Fruit fly (Drosophila melanogaster) whole organism, embryonic: ENCODE measurements around the gene CG4653.
A peak's percentile ranks its signal among the peaks of the same experiment; 100 is the strongest.

Source experiments
- Atf-2 ChIP-seq: fragments of 200-800 bp; sonication (Bioruptor generic); optimal IDR thresholded peaks from 2 replicates; lab custom pipeline; 2016; ENCODE audit warnings: missing biosample characterization, missing genetic modification characterization
- CG10267 ChIP-seq: fragments of 200-800 bp; sonication (Bioruptor generic); optimal IDR thresholded peaks from 2 replicates; lab custom pipeline; 2018; ENCODE audit warnings: missing biosample characterization, mild to moderate bottlenecking, missing genetic modification characterization, moderate library complexity
- CG11695 ChIP-seq: fragments of 200-800 bp; sonication (Bioruptor generic); IDR thresholded peaks from 3 replicates; pipeline ENCODE4 v1.3.6; 2022; ENCODE audit warnings: missing biosample characterization, missing genetic modification characterization
- CG12659 ChIP-seq: fragments of 200-800 bp; sonication (Bioruptor generic); optimal IDR thresholded peaks from 3 replicates; lab custom pipeline; 2017; ENCODE audit warnings: mild to moderate bottlenecking, missing biosample characterization, missing genetic modification reagents, missing genetic modification characterization
- CG12769 ChIP-seq: fragments of 200-800 bp; sonication (Bioruptor generic); optimal IDR thresholded peaks from 2 replicates; lab custom pipeline; 2019; ENCODE audit warnings: missing biosample characterization, mild to moderate bottlenecking, missing genetic modification characterization, moderate library complexity
- CG13424 ChIP-seq: fragments of 200-800 bp; sonication (Bioruptor generic); optimal IDR thresholded peaks from 2 replicates; lab custom pipeline; 2019; ENCODE audit warnings: missing biosample characterization, mild to moderate bottlenecking, missing genetic modification characterization, moderate library complexity
- CG15269 ChIP-seq: fragments of 200-800 bp; sonication (Bioruptor generic); optimal IDR thresholded peaks from 2 replicates; lab custom pipeline; 2018; ENCODE audit warnings: missing biosample characterization, mild to moderate bottlenecking, missing genetic modification characterization, moderate library complexity
- CG1647 ChIP-seq: fragments of 200-800 bp; sonication (Bioruptor generic); optimal IDR thresholded peaks from 3 replicates; lab custom pipeline; 2016; ENCODE audit warnings: missing biosample characterization, missing genetic modification characterization
- CG16813 ChIP-seq: fragments of 200-800 bp; sonication (Bioruptor generic); IDR thresholded peaks from 3 replicates; pipeline ENCODE4 v1.3.6; 2022; ENCODE audit warnings: missing biosample characterization, missing genetic modification characterization; ENCODE audit not compliant: partially characterized antibody
- CG17328 ChIP-seq: fragments of 200-800 bp; sonication (Bioruptor generic); IDR thresholded peaks from 2 replicates; pipeline ENCODE4 v1.3.6; 2022; ENCODE audit warnings: missing biosample characterization, missing genetic modification characterization
- CG17359 ChIP-seq: fragments of 200-800 bp; sonication (Bioruptor generic); optimal IDR thresholded peaks from 3 replicates; lab custom pipeline; 2018; ENCODE audit warnings: missing biosample characterization, mild to moderate bottlenecking, missing genetic modification characterization, moderate library complexity
- CG17568 ChIP-seq: fragments of 200-800 bp; sonication (Bioruptor generic); optimal IDR thresholded peaks from 2 replicates; lab custom pipeline; 2018; ENCODE audit warnings: missing biosample characterization, mild to moderate bottlenecking, missing genetic modification characterization, moderate library complexity
- CG18476 ChIP-seq: fragments of 200-800 bp; sonication (Bioruptor generic); optimal IDR thresholded peaks from 2 replicates; lab custom pipeline; 2016; ENCODE audit warnings: missing biosample characterization, mild to moderate bottlenecking, missing genetic modification characterization
- CG30403 ChIP-seq: fragments of 200-800 bp; sonication (Bioruptor generic); optimal IDR thresholded peaks from 3 replicates; lab custom pipeline; 2016; ENCODE audit warnings: missing biosample characterization, missing genetic modification characterization
- CG33213 ChIP-seq: fragments of 200-800 bp; sonication (Bioruptor generic); optimal IDR thresholded peaks from 3 replicates; lab custom pipeline; 2016; ENCODE audit warnings: missing biosample characterization, missing genetic modification characterization
- CG3847 ChIP-seq: fragments of 200-800 bp; sonication (Bioruptor generic); IDR thresholded peaks from 2 replicates; pipeline ENCODE4 v1.3.6; 2022; ENCODE audit warnings: missing biosample characterization, missing genetic modification characterization
- CG7556 ChIP-seq: fragments of 200-800 bp; sonication (Bioruptor generic); optimal IDR thresholded peaks from 2 replicates; lab custom pipeline; 2017; ENCODE audit warnings: missing biosample characterization, mild to moderate bottlenecking, missing genetic modification characterization
- CG7839 ChIP-seq: fragments of 200-800 bp; sonication (Bioruptor generic); optimal IDR thresholded peaks from 3 replicates; lab custom pipeline; 2018; ENCODE audit warnings: missing biosample characterization, mild to moderate bottlenecking, missing genetic modification characterization, moderate library complexity
- CG8924 ChIP-seq: fragments of 200-800 bp; optimal IDR thresholded peaks from 3 replicates; lab custom pipeline; 2019; ENCODE audit warnings: missing biosample characterization, mild to moderate bottlenecking, missing genetic modification characterization, moderate library complexity
- CG9437 ChIP-seq: fragments of 200-800 bp; sonication (Bioruptor generic); optimal IDR thresholded peaks from 2 replicates; lab custom pipeline; 2018; ENCODE audit warnings: missing biosample characterization, mild to moderate bottlenecking, missing genetic modification characterization
- CG9727 ChIP-seq: fragments of 200-800 bp; sonication (Bioruptor generic); optimal IDR thresholded peaks from 3 replicates; lab custom pipeline; 2017; ENCODE audit warnings: missing biosample characterization, mild to moderate bottlenecking, missing genetic modification characterization
- CG9817 ChIP-seq: fragments of 200-800 bp; sonication (Bioruptor generic); optimal IDR thresholded peaks from 2 replicates; lab custom pipeline; 2018; ENCODE audit warnings: missing biosample characterization, mild to moderate bottlenecking, missing genetic modification characterization, moderate library complexity
- Chrac-16 ChIP-seq: fragments of 200-800 bp; sonication (Bioruptor generic); optimal IDR thresholded peaks from 3 replicates; lab custom pipeline; 2016; ENCODE audit warnings: missing biosample characterization, missing genetic modification characterization
- CoRest ChIP-seq: fragments of 200-800 bp; sonication (Bioruptor generic); optimal IDR thresholded peaks from 3 replicates; lab custom pipeline; 2018; ENCODE audit warnings: missing biosample characterization, mild to moderate bottlenecking, missing genetic modification characterization, moderate library complexity
- Dp ChIP-seq: fragments of 200-800 bp; sonication (Bioruptor generic); optimal IDR thresholded peaks from 2 replicates; lab custom pipeline; 2018; ENCODE audit warnings: missing biosample characterization, mild to moderate bottlenecking, missing genetic modification characterization, moderate library complexity
- Drgx ChIP-seq: fragments of 200-800 bp; sonication (Bioruptor generic); IDR thresholded peaks from 2 replicates; pipeline ENCODE4 v1.3.6; 2022; ENCODE audit warnings: missing biosample characterization, missing genetic modification characterization
- Ets65A ChIP-seq: fragments of 200-800 bp; sonication (Bioruptor generic); peaks from one replicate; lab custom pipeline; 2016; ENCODE audit warnings: missing biosample characterization, missing genetic modification characterization
- HmgD ChIP-seq: fragments of 200-800 bp; sonication (Bioruptor generic); optimal IDR thresholded peaks from 3 replicates; lab custom pipeline; 2016; ENCODE audit warnings: missing biosample characterization, missing genetic modification characterization
- Hmr ChIP-seq: fragments of 200-800 bp; sonication (Bioruptor generic); optimal IDR thresholded peaks from 3 replicates; lab custom pipeline; 2017; ENCODE audit warnings: mild to moderate bottlenecking, missing biosample characterization, missing genetic modification reagents, missing genetic modification characterization
- Hr51 ChIP-seq, 2 experiments: fragments of 200-800 bp; sonication (Bioruptor generic); optimal IDR thresholded peaks; 2 replicates in 1 of 2; 3 replicates in 1 of 2; lab custom pipeline; 2016 to 2018; ENCODE audit warnings: missing biosample characterization in 2 of 2, missing genetic modification characterization in 2 of 2, mild to moderate bottlenecking in 1 of 2, moderate library complexity in 1 of 2
- Hr78 ChIP-seq, 2 experiments: fragments of 200-800 bp in 1 of 2; fragments of >200 bp in 1 of 2; sonication (Bioruptor generic) in 1 of 2; optimal IDR thresholded peaks; 2 replicates each; lab custom pipeline; 2017 to 2019; ENCODE audit warnings: missing biosample characterization in 2 of 2, missing genetic modification characterization in 2 of 2, mild to moderate bottlenecking in 1 of 2, moderate library complexity in 1 of 2
- Nf-YB ChIP-seq: fragments of 200-800 bp; sonication (Bioruptor generic); optimal IDR thresholded peaks from 3 replicates; lab custom pipeline; 2019; ENCODE audit warnings: missing biosample characterization, mild to moderate bottlenecking, missing genetic modification characterization, moderate library complexity
- Sox102F ChIP-seq: fragments of 200-800 bp; sonication (Bioruptor generic); optimal IDR thresholded peaks from 2 replicates; lab custom pipeline; 2018; ENCODE audit warnings: missing biosample characterization, mild to moderate bottlenecking, missing genetic modification characterization, moderate library complexity
- Ssrp ChIP-seq: fragments of 200-800 bp; sonication (Bioruptor generic); optimal IDR thresholded peaks from 2 replicates; lab custom pipeline; 2018; ENCODE audit warnings: missing biosample characterization, mild to moderate bottlenecking, missing genetic modification characterization, moderate library complexity
- TFAM ChIP-seq: fragments of 200-800 bp; sonication (Bioruptor generic); optimal IDR thresholded peaks from 2 replicates; lab custom pipeline; 2017; ENCODE audit warnings: missing biosample characterization, missing genetic modification characterization, inconsistent platforms
- cad ChIP-seq: fragments of >200 bp; optimal IDR thresholded peaks from 2 replicates; lab custom pipeline; 2017; ENCODE audit warnings: missing biosample characterization, missing genetic modification characterization
- cwo ChIP-seq: fragments of 200-800 bp; sonication (Bioruptor generic); optimal IDR thresholded peaks from 3 replicates; lab custom pipeline; 2017; ENCODE audit warnings: missing biosample characterization, missing genetic modification characterization, mild to moderate bottlenecking, moderate library complexity, missing genetic modification reagents
- dmrt99B ChIP-seq: fragments of 200-800 bp; sonication (Bioruptor generic); optimal IDR thresholded peaks from 2 replicates; lab custom pipeline; 2018; ENCODE audit warnings: missing biosample characterization, mild to moderate bottlenecking, missing genetic modification characterization, moderate library complexity
- ems ChIP-seq: fragments of 200-800 bp; sonication (Bioruptor generic); optimal IDR thresholded peaks from 3 replicates; lab custom pipeline; 2016; ENCODE audit warnings: missing biosample characterization, missing genetic modification characterization
- fd102C ChIP-seq: fragments of 200-800 bp; sonication (Bioruptor generic); optimal IDR thresholded peaks from 2 replicates; lab custom pipeline; 2018; ENCODE audit warnings: missing biosample characterization, mild to moderate bottlenecking, missing genetic modification characterization, moderate library complexity
- ftz-f1 ChIP-seq: fragments of 200-800 bp; sonication (Bioruptor generic); optimal IDR thresholded peaks from 2 replicates; lab custom pipeline; 2016; ENCODE audit warnings: missing biosample characterization, missing genetic modification characterization
- gem ChIP-seq: fragments of 200-800 bp; sonication (Bioruptor generic); optimal IDR thresholded peaks from 2 replicates; lab custom pipeline; 2019; ENCODE audit warnings: missing biosample characterization, mild to moderate bottlenecking, missing genetic modification characterization, moderate library complexity
- jigr1 ChIP-seq: fragments of 200-800 bp; sonication (Bioruptor generic); IDR thresholded peaks from 3 replicates; pipeline ENCODE4 v1.3.6; 2022; ENCODE audit warnings: missing biosample characterization, missing genetic modification characterization
- maf-S ChIP-seq: fragments of 200-800 bp; sonication (Bioruptor generic); optimal IDR thresholded peaks from 2 replicates; lab custom pipeline; 2016; ENCODE audit warnings: missing biosample characterization, missing genetic modification characterization
- nmo ChIP-seq: fragments of 200-800 bp; sonication (Bioruptor generic); optimal IDR thresholded peaks from 2 replicates; lab custom pipeline; 2018; ENCODE audit warnings: missing biosample characterization, mild to moderate bottlenecking, missing genetic modification characterization, moderate library complexity
- pfk ChIP-seq: fragments of 200-800 bp; sonication (Bioruptor generic); optimal IDR thresholded peaks from 2 replicates; lab custom pipeline; 2018; ENCODE audit warnings: missing biosample characterization, mild to moderate bottlenecking, missing genetic modification characterization, moderate library complexity
- phol ChIP-seq: fragments of 200-800 bp; sonication (Bioruptor generic); optimal IDR thresholded peaks from 3 replicates; lab custom pipeline; 2018; ENCODE audit warnings: missing biosample characterization, mild to moderate bottlenecking, missing genetic modification characterization, moderate library complexity
- unpg ChIP-seq: fragments of 200-800 bp; sonication (Bioruptor generic); optimal IDR thresholded peaks from 3 replicates; lab custom pipeline; 2018; ENCODE audit warnings: missing biosample characterization, mild to moderate bottlenecking, missing genetic modification characterization, moderate library complexity

The CG4653 gene

dm6 chrX:16691440-16691839 is 12.4 kb upstream of the CG4653 start (continued):
- TF ChIP-seq jigr1 (GFP tag; lab: Robert Waterston, UW) (peak; percentile 76; the same call in 2 of the 3 replicates), ems (GFP tag; lab: Kevin White, UChicago) (peak; percentile 87), CG17568 (GFP tag; lab: Kevin White, UChicago) (peak; percentile 79), Drgx (peak; percentile 90), CG10267 (tag; lab: Kevin White, UChicago) (peak; percentile 78), TFAM (GFP tag; lab: Kevin White, UChicago) (peak; percentile 66), cad (GFP tag; lab: Kevin White, UChicago) (no peak)
- TF ChIP-seq, all 482 proteins: peak for 395

- TF ChIP-seq Hmr (GFP tag; lab: Kevin White, UChicago): peak; percentile 48
- peak; percentile 51 for TF ChIP-seq CG7839 (tag; lab: Kevin White, UChicago)
- TF ChIP-seq CG3847: 0 out of 2 replicates have a peak, but pooled peaks have one; percentile 6
- TF ChIP-seq Ets65A: peak; percentile 52
- no peak for TF ChIP-seq CG11695 (GFP tag; lab: Robert Waterston, UW)
- TF ChIP-seq CG15269 (tag; lab: Kevin White, UChicago): peak; percentile 54
- no peak for TF ChIP-seq Nf-YB (GFP tag; lab: Kevin White, UChicago)
- peak; percentile 10 for TF ChIP-seq CG12659 (GFP tag; lab: Kevin White, UChicago)
- peak; percentile 5 for TF ChIP-seq unpg (GFP tag; lab: Kevin White, UChicago)
- TF ChIP-seq CoRest (tag; lab: Kevin White, UChicago): peak; percentile 52
- TF ChIP-seq fd102C (GFP tag; lab: Kevin White, UChicago): no peak
- peak; percentile 17 for TF ChIP-seq Ssrp (tag; lab: Kevin White, UChicago)
- TF ChIP-seq HmgD: no peak
- TF ChIP-seq Chrac-16 (GFP tag; lab: Kevin White, UChicago): no peak
- TF ChIP-seq Atf-2 (GFP tag; lab: Kevin White, UChicago): no peak
- no peak for TF ChIP-seq CG17359 (tag; lab: Kevin White, UChicago)
- peak; percentile 16 for TF ChIP-seq CG30403 (GFP tag; lab: Kevin White, UChicago)
- TF ChIP-seq Sox102F: peak; percentile 44
- TF ChIP-seq CG16813 (GFP tag; lab: Robert Waterston, UW): no peak
- no peak for TF ChIP-seq phol
- no peak for TF ChIP-seq CG12769 (tag; lab: Kevin White, UChicago)
- TF ChIP-seq dmrt99B (tag; lab: Kevin White, UChicago): peak; percentile 49
- TF ChIP-seq CG9727 (GFP tag; lab: Kevin White, UChicago): peak; percentile 20
- peak; percentile 58 for TF ChIP-seq CG7556 (GFP tag; lab: Kevin White, UChicago)
- peak; percentile 29 for TF ChIP-seq nmo (GFP tag; lab: Kevin White, UChicago)
- TF ChIP-seq CG18476 (GFP tag; lab: Kevin White, UChicago): no peak
- TF ChIP-seq Hr51 (GFP tag; optimal IDR thresholded peaks at IDR 0.05; lab: Kevin White, UChicago): peak in 1 of 2 experiments; percentile 59
- TF ChIP-seq Dp: no peak
- TF ChIP-seq maf-S (GFP tag; lab: Kevin White, UChicago): no peak
- TF ChIP-seq CG9817: peak; percentile 35
- TF ChIP-seq cwo (GFP tag; lab: Kevin White, UChicago): peak; percentile 3
- TF ChIP-seq ftz-f1 (GFP tag; lab: Kevin White, UChicago): no peak
- TF ChIP-seq pfk: no peak
- TF ChIP-seq CG33213 (GFP tag; lab: Kevin White, UChicago): no peak
- peak; percentile 20 for TF ChIP-seq CG8924 (tag; lab: Kevin White, UChicago)
- peak; percentile 15 for TF ChIP-seq CG9437 (GFP tag; lab: Kevin White, UChicago)
- TF ChIP-seq CG17328 (GFP tag; lab: Robert Waterston, UW): no peak
- TF ChIP-seq CG1647: no peak
- TF ChIP-seq Hr78 (GFP tag; optimal IDR thresholded peaks at IDR 0.05; lab: Kevin White, UChicago): peak in 1 of 2 experiments; percentile 57
- TF ChIP-seq CG13424 (tag; lab: Kevin White, UChicago): peak; percentile 47
- peak; percentile 64 for TF ChIP-seq gem (tag; lab: Kevin White, UChicago)
Measured at dm6 chrX:16692325-16692724, 11.6 kb upstream of the CG4653 start.
